Fruit fly (Drosophila melanogaster) whole organism, embryonic: ENCODE measurements around the gene Cep97.

Source experiments
- Adf1 ChIP-seq: fragments of 200-800 bp; sonication (Bioruptor generic); IDR thresholded peaks from 2 replicates; pipeline ENCODE4 v1.3.6; 2022; ENCODE audit warnings: missing biosample characterization, missing genetic modification characterization
- Atf-2 ChIP-seq: fragments of 200-800 bp; sonication (Bioruptor generic); optimal IDR thresholded peaks from 2 replicates; lab custom pipeline; 2016; ENCODE audit warnings: missing biosample characterization, missing genetic modification characterization
- Atf3 ChIP-seq: fragments of 200-800 bp; sonication (Bioruptor generic); optimal IDR thresholded peaks from 3 replicates; lab custom pipeline; 2016; ENCODE audit warnings: missing biosample characterization, missing genetic modification characterization
- Bteb2 ChIP-seq: fragments of 200-800 bp; sonication (Bioruptor generic); optimal IDR thresholded peaks from 2 replicates; lab custom pipeline; 2016; ENCODE audit warnings: missing biosample characterization, missing genetic modification characterization
- CG10147 ChIP-seq: fragments of 200-800 bp; sonication (Bioruptor generic); optimal IDR thresholded peaks from 2 replicates; lab custom pipeline; 2019; ENCODE audit warnings: missing biosample characterization, mild to moderate bottlenecking, missing genetic modification characterization, moderate library complexity
- CG1024 ChIP-seq: fragments of 200-800 bp; sonication (Bioruptor generic); IDR thresholded peaks from 2 replicates; pipeline ENCODE4 v1.3.6; 2022; ENCODE audit warnings: missing biosample characterization, missing genetic modification characterization
- CG10979 ChIP-seq: fragments of 200-800 bp; sonication (Bioruptor generic); optimal IDR thresholded peaks from 2 replicates; lab custom pipeline; 2018; ENCODE audit warnings: missing biosample characterization, mild to moderate bottlenecking, missing genetic modification characterization, moderate library complexity
- CG11247 ChIP-seq: fragments of 200-800 bp; sonication (Bioruptor generic); IDR thresholded peaks from 2 replicates; pipeline ENCODE4 v1.3.6; 2022; ENCODE audit warnings: missing biosample characterization, missing genetic modification characterization
- CG12155 ChIP-seq: fragments of 200-800 bp; sonication (Bioruptor generic); optimal IDR thresholded peaks from 3 replicates; lab custom pipeline; 2016; ENCODE audit warnings: missing biosample characterization, missing genetic modification characterization
- CG12391 ChIP-seq: fragments of 200-800 bp; sonication (Bioruptor generic); optimal IDR thresholded peaks from 3 replicates; lab custom pipeline; 2018; ENCODE audit warnings: missing biosample characterization, mild to moderate bottlenecking, missing genetic modification characterization, moderate library complexity
- CG13424 ChIP-seq: fragments of 200-800 bp; sonication (Bioruptor generic); optimal IDR thresholded peaks from 2 replicates; lab custom pipeline; 2019; ENCODE audit warnings: missing biosample characterization, mild to moderate bottlenecking, missing genetic modification characterization, moderate library complexity
- CG2116 ChIP-seq: fragments of 200-800 bp; sonication (Bioruptor generic); optimal IDR thresholded peaks from 3 replicates; lab custom pipeline; 2018; ENCODE audit warnings: missing biosample characterization, mild to moderate bottlenecking, missing genetic modification characterization
- CG2129 ChIP-seq: fragments of 200-800 bp; sonication (Bioruptor generic); IDR thresholded peaks from 2 replicates; pipeline ENCODE4 v1.3.6; 2022; ENCODE audit warnings: missing biosample characterization, missing genetic modification characterization; ENCODE audit not compliant: partially characterized antibody
- CG34376 ChIP-seq: fragments of 200-800 bp; sonication (Bioruptor generic); optimal IDR thresholded peaks from 2 replicates; lab custom pipeline; 2018; ENCODE audit warnings: missing biosample characterization, mild to moderate bottlenecking, missing genetic modification characterization
- CG4730 ChIP-seq: fragments of 200-800 bp; sonication (Bioruptor generic); IDR thresholded peaks from 2 replicates; pipeline ENCODE4 v1.3.6; 2022; ENCODE audit warnings: missing biosample characterization, missing genetic modification characterization
- CG4820 ChIP-seq: fragments of 200-800 bp; sonication (Bioruptor generic); optimal IDR thresholded peaks from 3 replicates; lab custom pipeline; 2016; ENCODE audit warnings: missing biosample characterization, missing genetic modification characterization
- CG6854 ChIP-seq: fragments of 200-800 bp; sonication (Bioruptor generic); optimal IDR thresholded peaks from 3 replicates; lab custom pipeline; 2017; ENCODE audit warnings: missing biosample characterization, mild to moderate bottlenecking, missing genetic modification characterization
- CG7357 ChIP-seq: fragments of 200-800 bp; sonication (Bioruptor generic); IDR thresholded peaks from 3 replicates; pipeline ENCODE4 v1.3.6; 2022; ENCODE audit warnings: missing biosample characterization, missing genetic modification characterization
- CG9727 ChIP-seq: fragments of 200-800 bp; sonication (Bioruptor generic); optimal IDR thresholded peaks from 3 replicates; lab custom pipeline; 2017; ENCODE audit warnings: missing biosample characterization, mild to moderate bottlenecking, missing genetic modification characterization
- CG9797 ChIP-seq: fragments of 200-800 bp; sonication (Bioruptor generic); optimal IDR thresholded peaks from 3 replicates; lab custom pipeline; 2018; ENCODE audit warnings: missing biosample characterization, mild to moderate bottlenecking, missing genetic modification characterization
- CG9876 ChIP-seq: fragments of 200-800 bp; sonication (Bioruptor generic); optimal IDR thresholded peaks from 2 replicates; lab custom pipeline; 2016; ENCODE audit warnings: missing biosample characterization, missing genetic modification characterization
- CTCF ChIP-seq: fragments of 200-800 bp; sonication (Bioruptor generic); optimal IDR thresholded peaks from 2 replicates; lab custom pipeline; 2017; ENCODE audit warnings: missing biosample characterization, mild to moderate bottlenecking, missing genetic modification characterization, moderate library complexity
- CrebB ChIP-seq: fragments of 200-800 bp; sonication (Bioruptor generic); optimal IDR thresholded peaks from 3 replicates; lab custom pipeline; 2018; ENCODE audit warnings: missing biosample characterization, mild to moderate bottlenecking, missing genetic modification characterization
- Fer1 ChIP-seq: fragments of 200-800 bp; sonication (Bioruptor generic); optimal IDR thresholded peaks from 2 replicates; lab custom pipeline; 2017; ENCODE audit warnings: missing biosample characterization, mild to moderate bottlenecking, missing genetic modification characterization
- Fer3 ChIP-seq: fragments of 200-800 bp; sonication (Bioruptor generic); optimal IDR thresholded peaks from 2 replicates; lab custom pipeline; 2018; ENCODE audit warnings: missing biosample characterization, mild to moderate bottlenecking, missing genetic modification characterization, moderate library complexity
- GATAe ChIP-seq: fragments of 200-800 bp; sonication (Bioruptor generic); conservative IDR thresholded peaks from 2 replicates; pipeline ENCODE4 v1.3.6; 2022; ENCODE audit warnings: missing biosample characterization, missing genetic modification characterization
- HLH54F ChIP-seq: fragments of 200-800 bp; sonication (Bioruptor generic); optimal IDR thresholded peaks from 3 replicates; lab custom pipeline; 2016; ENCODE audit warnings: missing biosample characterization, missing genetic modification characterization
- Hr3 ChIP-seq: fragments of 200-800 bp; sonication (Bioruptor generic); optimal IDR thresholded peaks from 3 replicates; lab custom pipeline; 2016; ENCODE audit warnings: missing biosample characterization, missing genetic modification characterization
- Lim3 ChIP-seq: fragments of 200-800 bp; sonication (Bioruptor generic); IDR thresholded peaks from 2 replicates; pipeline ENCODE4 v1.3.6; 2022; ENCODE audit warnings: missing biosample characterization, missing genetic modification characterization
- Oli ChIP-seq: fragments of 200-800 bp; sonication (Bioruptor generic); optimal IDR thresholded peaks from 2 replicates; lab custom pipeline; 2018; ENCODE audit warnings: missing biosample characterization, mild to moderate bottlenecking, missing genetic modification characterization, moderate library complexity
- Sox100B ChIP-seq: fragments of 200-800 bp; sonication (Bioruptor generic); optimal IDR thresholded peaks from 3 replicates; lab custom pipeline; 2018; ENCODE audit warnings: missing biosample characterization, mild to moderate bottlenecking, missing genetic modification characterization
- Sry-δ ChIP-seq: fragments of 200-800 bp; sonication (Bioruptor generic); optimal IDR thresholded peaks from 2 replicates; lab custom pipeline; 2016; ENCODE audit warnings: missing biosample characterization, missing genetic modification characterization
- YL-1 ChIP-seq: fragments of 200-800 bp; sonication (Bioruptor generic); optimal IDR thresholded peaks from 3 replicates; lab custom pipeline; 2017; ENCODE audit warnings: missing biosample characterization, mild to moderate bottlenecking, missing genetic modification characterization
- az2 ChIP-seq: fragments of 200-800 bp; sonication (Bioruptor generic); optimal IDR thresholded peaks from 3 replicates; lab custom pipeline; 2016; ENCODE audit warnings: missing biosample characterization, missing genetic modification characterization
- bsh ChIP-seq, 2 experiments: fragments of 200-800 bp; sonication (Bioruptor generic); optimal IDR thresholded peaks; 2 replicates each; lab custom pipeline; 2017 to 2018; ENCODE audit warnings: mild to moderate bottlenecking in 2 of 2, missing biosample characterization in 2 of 2, missing genetic modification characterization in 2 of 2, moderate library complexity in 1 of 2
- chn ChIP-seq: fragments of 200-800 bp; sonication (Bioruptor generic); optimal IDR thresholded peaks from 2 replicates; lab custom pipeline; 2016; ENCODE audit warnings: missing biosample characterization, missing genetic modification characterization
- hb ChIP-seq: fragments of 200-800 bp; sonication (Bioruptor generic); IDR thresholded peaks from 3 replicates; pipeline ENCODE4 v1.3.6; 2022; ENCODE audit warnings: missing biosample characterization, missing genetic modification characterization; ENCODE audit not compliant: partially characterized antibody
- knrl ChIP-seq: fragments of 200-800 bp; sonication (Bioruptor generic); IDR thresholded peaks from 3 replicates; pipeline ENCODE4 v1.3.6; 2022; ENCODE audit warnings: missing biosample characterization, missing genetic modification characterization; ENCODE audit not compliant: partially characterized antibody
- lab ChIP-seq: fragments of 200-800 bp; sonication (Bioruptor generic); optimal IDR thresholded peaks from 3 replicates; lab custom pipeline; 2017; ENCODE audit warnings: missing biosample characterization, missing genetic modification characterization, mild to moderate bottlenecking, moderate library complexity, missing genetic modification reagents
- lbe ChIP-seq: fragments of 200-800 bp; sonication (Bioruptor generic); optimal IDR thresholded peaks from 2 replicates; lab custom pipeline; 2016; ENCODE audit warnings: missing biosample characterization, mild to moderate bottlenecking, missing genetic modification characterization
- lilli ChIP-seq: fragments of 200-800 bp; sonication (Bioruptor generic); optimal IDR thresholded peaks from 3 replicates; lab custom pipeline; 2016; ENCODE audit warnings: missing biosample characterization, missing genetic modification characterization
- mld ChIP-seq: fragments of 200-800 bp; sonication (Bioruptor generic); IDR thresholded peaks from 3 replicates; pipeline ENCODE4 v1.3.6; 2022; ENCODE audit warnings: missing biosample characterization, missing genetic modification characterization; ENCODE audit not compliant: partially characterized antibody
- psq ChIP-seq: fragments of 200-800 bp; sonication (Bioruptor generic); optimal IDR thresholded peaks from 2 replicates; lab custom pipeline; 2017; ENCODE audit warnings: missing biosample characterization, missing genetic modification characterization
- pum ChIP-seq: fragments of 200-800 bp; sonication (Bioruptor generic); optimal IDR thresholded peaks from 2 replicates; lab custom pipeline; 2016; ENCODE audit warnings: missing biosample characterization, missing genetic modification characterization
- scrt ChIP-seq: fragments of 200-800 bp; sonication (Bioruptor generic); optimal IDR thresholded peaks from 2 replicates; lab custom pipeline; 2018; ENCODE audit warnings: missing biosample characterization, mild to moderate bottlenecking, missing genetic modification characterization, moderate library complexity
- stwl ChIP-seq: fragments of 200-800 bp; sonication (Bioruptor generic); optimal IDR thresholded peaks from 3 replicates; lab custom pipeline; 2018; ENCODE audit warnings: missing biosample characterization, mild to moderate bottlenecking, missing genetic modification characterization, moderate library complexity
- sug ChIP-seq: fragments of 200-800 bp; optimal IDR thresholded peaks from 2 replicates; lab custom pipeline; 2019; ENCODE audit warnings: missing biosample characterization, mild to moderate bottlenecking, missing genetic modification characterization, moderate library complexity
- tna ChIP-seq: fragments of 200-800 bp; sonication (Bioruptor generic); IDR thresholded peaks from 2 replicates; pipeline ENCODE4 v1.3.6; 2022; ENCODE audit warnings: missing biosample characterization, missing genetic modification characterization; ENCODE audit not compliant: partially characterized antibody
- ttk ChIP-seq: fragments of 200-800 bp; sonication (Bioruptor generic); IDR thresholded peaks from 2 replicates; pipeline ENCODE4 v2.1.2; 2022; ENCODE audit warnings: missing biosample characterization, missing genetic modification characterization
- tx ChIP-seq: fragments of 200-800 bp; sonication (Bioruptor generic); optimal IDR thresholded peaks from 2 replicates; lab custom pipeline; 2016; ENCODE audit warnings: missing biosample characterization, missing genetic modification characterization
- unc-4 ChIP-seq: fragments of 200-800 bp; sonication (Bioruptor generic); IDR thresholded peaks from 2 replicates; pipeline ENCODE4 v1.3.6; 2022; ENCODE audit warnings: missing biosample characterization, missing genetic modification characterization; ENCODE audit not compliant: partially characterized antibody

Cep97 gene

DNA sequence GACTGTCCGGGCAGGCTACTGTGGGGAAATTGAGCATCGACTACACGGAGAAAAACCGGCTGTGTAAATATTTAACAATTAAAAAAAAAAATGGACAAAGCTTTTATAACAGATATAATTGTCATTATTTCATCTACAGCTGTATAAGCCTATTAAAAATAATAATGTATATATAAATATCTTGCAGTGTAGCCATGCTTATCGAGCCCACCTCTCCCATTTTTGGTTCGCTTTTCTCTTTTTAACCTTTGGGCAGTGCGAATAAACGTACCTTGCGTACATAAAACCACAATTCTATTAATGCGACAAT, 29.3 kb downstream of the Cep97 start (continued):
- TF ChIP-seq CG2116 (GFP tag; lab: Kevin White, UChicago) (no peak), pum (no peak), Sox100B (GFP tag; lab: Kevin White, UChicago) (peak; percentile 25), sug (tag; lab: Kevin White, UChicago) (no peak), YL-1 (GFP tag; lab: Kevin White, UChicago) (no peak), CG12391 (tag; lab: Kevin White, UChicago) (peak; percentile 58), Bteb2 (peak; percentile 42), GATAe (GFP tag; lab: Robert Waterston, UW) (peak; percentile 39; the same call in 1 of the 2 replicates), CTCF (no peak), tx (no peak), CG2129 (GFP tag; lab: Robert Waterston, UW) (no peak), lab (peak; percentile 84), ttk (GFP tag; lab: Robert Waterston, UW) (peak; percentile 70), CG10979 (tag; lab: Kevin White, UChicago) (no peak), CG11247 (GFP tag; lab: Robert Waterston, UW) (0 out of 2 replicates have a peak, but pooled peaks have one; percentile 48), CG9727 (GFP tag; lab: Kevin White, UChicago) (peak; percentile 71), CG10147 (peak; percentile 78), lilli (GFP tag; lab: Kevin White, UChicago) (peak; percentile 59), HLH54F (GFP tag; lab: Kevin White, UChicago) (peak; percentile 21), bsh (GFP tag; optimal IDR thresholded peaks at IDR 0.05; lab: Kevin White, UChicago) (no peak), Oli (tag; lab: Kevin White, UChicago) (peak; percentile 63), CrebB (tag; lab: Kevin White, UChicago) (no peak), CG6854 (GFP tag; lab: Kevin White, UChicago) (peak; percentile 16), CG13424 (tag; lab: Kevin White, UChicago) (peak; percentile 64), CG4730 (GFP tag; lab: Robert Waterston, UW) (peak; percentile 59), CG12155 (peak; percentile 65), scrt (GFP tag; lab: Kevin White, UChicago) (peak; percentile 48), CG1024 (GFP tag; lab: Robert Waterston, UW) (0 out of 2 replicates have a peak, but pooled peaks have one; percentile 45), CG7357 (GFP tag; lab: Robert Waterston, UW) (peak; percentile 64; the same call in 2 of the 3 replicates), tna (GFP tag; lab: Robert Waterston, UW) (no peak), CG34376 (GFP tag; lab: Kevin White, UChicago) (no peak), mld (GFP tag; lab: Robert Waterston, UW) (no peak), Adf1 (GFP tag; lab: Robert Waterston, UW) (peak; percentile 42), unc-4 (no peak), Atf-2 (no peak), Atf3 (GFP tag; lab: Kevin White, UChicago) (no peak), Fer1 (GFP tag; lab: Kevin White, UChicago) (no peak), chn (GFP tag; lab: Kevin White, UChicago) (peak; percentile 33), psq (no peak), lbe (GFP tag; lab: Kevin White, UChicago) (peak; percentile 84), Fer3 (tag; lab: Kevin White, UChicago) (peak; percentile 72), Hr3 (GFP tag; lab: Kevin White, UChicago) (peak; percentile 37), stwl (tag; lab: Kevin White, UChicago) (no peak), CG9797 (GFP tag; lab: Kevin White, UChicago) (no peak), hb (GFP tag; lab: Robert Waterston, UW) (no peak), Sry-δ (GFP tag; lab: Kevin White, UChicago) (no peak), Lim3 (GFP tag; lab: Robert Waterston, UW) (peak; percentile 41; the same call in 1 of the 2 replicates), knrl (GFP tag; lab: Robert Waterston, UW) (no peak), CG9876 (GFP tag; lab: Kevin White, UChicago) (no peak), az2 (GFP tag; lab: Kevin White, UChicago) (peak; percentile 63), CG4820 (GFP tag; lab: Kevin White, UChicago) (peak; percentile 62)
